Worm (Caenorhabditis elegans) whole organism, L2 larva: ENCODE measurements around the gene T10B10.9.

ENCODE experiments used
- aly-2 ChIP-seq: fragments of 150-350 bp; optimal IDR thresholded peaks from 2 replicates; lab custom pipeline; 2014; ENCODE audit warnings: missing biosample characterization, missing genetic modification characterization
- blmp-1 ChIP-seq: sonication (generic microtip); optimal IDR thresholded peaks from 2 replicates; lab custom pipeline; 2017; ENCODE audit warnings: missing genetic modification characterization, mild to moderate bottlenecking, missing compliant biosample characterization, antibody characterized with exemption, moderate library complexity; ENCODE audit not compliant: insufficient read depth
- ceh-82 ChIP-seq: fragments of 150-350 bp; optimal IDR thresholded peaks from 2 replicates; lab custom pipeline; 2014; ENCODE audit warnings: missing biosample characterization, missing genetic modification characterization
- fos-1 ChIP-seq: fragments of 150-350 bp; optimal IDR thresholded peaks from 2 replicates; lab custom pipeline; 2014; ENCODE audit warnings: missing biosample characterization, missing genetic modification characterization
- mbf-1 ChIP-seq: sonication (generic microtip); optimal IDR thresholded peaks from 2 replicates; lab custom pipeline; 2017; ENCODE audit warnings: missing biosample characterization, missing genetic modification characterization
- nhr-11 ChIP-seq: fragments of 150-350 bp; optimal IDR thresholded peaks from 2 replicates; lab custom pipeline; 2014; ENCODE audit warnings: missing biosample characterization, missing genetic modification characterization
- nhr-6 ChIP-seq: fragments of 150-350 bp; optimal IDR thresholded peaks from 2 replicates; lab custom pipeline; 2014; ENCODE audit warnings: missing biosample characterization, missing genetic modification characterization
- sma-3 ChIP-seq: sonication (generic microtip); optimal IDR thresholded peaks from 2 replicates; lab custom pipeline; 2016; ENCODE audit warnings: missing genetic modification reagents, missing genetic modification characterization, missing compliant biosample characterization
- unc-55 ChIP-seq: fragments of 150-350 bp; sonication (generic microtip); optimal IDR thresholded peaks from 3 replicates; lab custom pipeline; 2014; ENCODE audit warnings: missing biosample characterization, missing genetic modification reagents, missing genetic modification characterization

- no peak for TF ChIP-seq unc-55 (GFP tag; lab: Kevin White, UChicago)
- TF ChIP-seq mbf-1 (tag; lab: Kevin White, UChicago), result no peak
- TF ChIP-seq aly-2, result no peak
- no peak for TF ChIP-seq sma-3 (GFP tag; lab: Kevin White, UChicago)
- TF ChIP-seq fos-1 (tag; lab: Kevin White, UChicago), result no peak
- TF ChIP-seq blmp-1 (tag; lab: Kevin White, UChicago), result no peak
- TF ChIP-seq nhr-6, result no peak
- TF ChIP-seq ceh-82 (tag; lab: Kevin White, UChicago), result no peak
- TF ChIP-seq nhr-11 (tag; lab: Kevin White, UChicago), result no peak
Observed at ce11 chrX:15164108-15164507, at the start of gene T10B10.9.
